Fruit fly (Drosophila melanogaster) whole organism, pupa: ENCODE data around the gene CG17549.

Experiments used
- CG10348 ChIP-seq: fragments of 200-800 bp; sonication (Bioruptor generic); IDR thresholded peaks from 2 replicates; pipeline ENCODE4 v1.3.6; 2022; ENCODE audit warnings: missing biosample characterization, missing genetic modification characterization
- CG12605 ChIP-seq: fragments of 200-800 bp; sonication (Bioruptor generic); IDR thresholded peaks from 2 replicates; pipeline ENCODE4 v1.3.6; 2022; ENCODE audit warnings: missing biosample characterization, missing genetic modification characterization
- CG13204 ChIP-seq: fragments of 200-800 bp; sonication (Bioruptor generic); optimal IDR thresholded peaks from 2 replicates; lab custom pipeline; 2018; ENCODE audit warnings: missing biosample characterization, mild to moderate bottlenecking, missing genetic modification characterization, moderate library complexity
- CG14655 ChIP-seq: fragments of 200-800 bp; sonication (Bioruptor generic); optimal IDR thresholded peaks from 3 replicates; lab custom pipeline; 2017; ENCODE audit warnings: mild to moderate bottlenecking, missing biosample characterization, missing genetic modification reagents, missing genetic modification characterization
- CG15710 ChIP-seq: fragments of 200-800 bp; sonication (Bioruptor generic); optimal IDR thresholded peaks from 2 replicates; lab custom pipeline; 2018; ENCODE audit warnings: missing biosample characterization, mild to moderate bottlenecking, missing genetic modification characterization, moderate library complexity
- CG17806 ChIP-seq: fragments of 200-800 bp; sonication (Bioruptor generic); optimal IDR thresholded peaks from 2 replicates; lab custom pipeline; 2018; ENCODE audit warnings: missing biosample characterization, mild to moderate bottlenecking, missing genetic modification characterization, moderate library complexity
- CG32121 ChIP-seq: fragments of 200-800 bp; sonication (Bioruptor generic); IDR thresholded peaks from 2 replicates; pipeline ENCODE4 v1.3.6; 2022; ENCODE audit warnings: missing biosample characterization, missing genetic modification characterization
- CG34367 ChIP-seq: fragments of 200-800 bp; sonication (Bioruptor generic); optimal IDR thresholded peaks from 2 replicates; lab custom pipeline; 2018; ENCODE audit warnings: missing biosample characterization, mild to moderate bottlenecking, missing genetic modification characterization
- CG4496 ChIP-seq: fragments of 200-800 bp; sonication (Bioruptor generic); IDR thresholded peaks from 3 replicates; pipeline ENCODE4 v1.3.6; 2022; ENCODE audit warnings: missing biosample characterization, missing genetic modification characterization
- CG8159 ChIP-seq: fragments of 200-800 bp; sonication (Bioruptor generic); optimal IDR thresholded peaks from 3 replicates; lab custom pipeline; 2018; ENCODE audit warnings: missing biosample characterization, mild to moderate bottlenecking, missing genetic modification characterization, moderate library complexity
- CG8301 ChIP-seq: fragments of 200-800 bp; sonication (Bioruptor generic); optimal IDR thresholded peaks from 2 replicates; lab custom pipeline; 2018; ENCODE audit warnings: missing biosample characterization, mild to moderate bottlenecking, missing genetic modification characterization
- CG9948 ChIP-seq: fragments of 200-800 bp; sonication (Bioruptor generic); optimal IDR thresholded peaks from 2 replicates; lab custom pipeline; 2018; ENCODE audit warnings: missing biosample characterization, mild to moderate bottlenecking, missing genetic modification characterization, moderate library complexity
- D1 ChIP-seq: fragments of 200-800 bp; sonication (Bioruptor generic); optimal IDR thresholded peaks from 2 replicates; lab custom pipeline; 2018; ENCODE audit warnings: missing biosample characterization, mild to moderate bottlenecking, missing genetic modification characterization, moderate library complexity
- EcR ChIP-seq: fragments of 200-800 bp; sonication (Bioruptor generic); optimal IDR thresholded peaks from 3 replicates; lab custom pipeline; 2019; ENCODE audit warnings: missing biosample characterization, missing genetic modification characterization, mild to moderate bottlenecking, moderate library complexity, missing genetic modification reagents
- Ets98B ChIP-seq: fragments of 200-800 bp; sonication (Bioruptor generic); IDR thresholded peaks from 2 replicates; pipeline ENCODE4 v1.3.6; 2022; ENCODE audit warnings: missing biosample characterization, missing genetic modification characterization
- Pif1A ChIP-seq: fragments of 200-800 bp; sonication (Bioruptor generic); optimal IDR thresholded peaks from 3 replicates; lab custom pipeline; 2016; ENCODE audit warnings: missing biosample characterization, missing genetic modification characterization
- Pif1B ChIP-seq: fragments of 200-800 bp; sonication (Bioruptor generic); optimal IDR thresholded peaks from 3 replicates; lab custom pipeline; 2016; ENCODE audit warnings: missing biosample characterization, missing genetic modification characterization
- Snoo ChIP-seq: fragments of 200-800 bp; sonication (Bioruptor generic); optimal IDR thresholded peaks from 3 replicates; lab custom pipeline; 2017; ENCODE audit warnings: missing biosample characterization, mild to moderate bottlenecking, missing genetic modification characterization, inconsistent platforms
- fd96Ca ChIP-seq: fragments of 200-800 bp; sonication (Bioruptor generic); IDR thresholded peaks from 3 replicates; pipeline ENCODE4 v1.3.6; 2022; ENCODE audit warnings: missing biosample characterization, missing genetic modification characterization
- gl ChIP-seq: fragments of 200-800 bp; sonication (Bioruptor generic); optimal IDR thresholded peaks from 2 replicates; lab custom pipeline; 2018; ENCODE audit warnings: missing biosample characterization, mild to moderate bottlenecking, missing genetic modification characterization
- rn ChIP-seq: fragments of 200-800 bp; sonication (Bioruptor generic); IDR thresholded peaks from 2 replicates; pipeline ENCODE4 v1.3.6; 2022; ENCODE audit warnings: missing biosample characterization, missing genetic modification characterization

Gene CG17549

dm6 chr2L:19389749-19390148, at the start of gene CG17549:
CG17549 (minus strand) TSS chr2L:19390075.
- TF ChIP-seq CG34367 (tag; lab: Kevin White, UChicago) (no peak), CG4496 (GFP tag; lab: Robert Waterston, UW) (0 out of 3 replicates have a peak, but pooled peaks have one; percentile 6), CG8159 (no peak)

dm6 chr2L:19438685-19439597, 49.1 kb upstream of the CG17549 start:
- peak; percentile 82 for TF ChIP-seq EcR (GFP tag; lab: Kevin White, UChicago)
- no peak for TF ChIP-seq D1 (tag; lab: Kevin White, UChicago)
- TF ChIP-seq CG4496 (GFP tag; lab: Robert Waterston, UW) = no peak; the same call in 2 of the 3 replicates
- TF ChIP-seq CG34367 (tag; lab: Kevin White, UChicago) = no peak
- no peak for TF ChIP-seq rn (GFP tag; lab: Robert Waterston, UW)
- TF ChIP-seq gl (tag; lab: Kevin White, UChicago) = no peak
- TF ChIP-seq Pif1B (GFP tag; lab: Kevin White, UChicago) = no peak
- TF ChIP-seq CG8301 (tag; lab: Kevin White, UChicago) = peak; percentile 33
- TF ChIP-seq CG15710 (tag; lab: Kevin White, UChicago) = peak; percentile 35
- TF ChIP-seq fd96Ca = peak; percentile 51; the same call in 1 of the 3 replicates
- TF ChIP-seq CG8159 = peak; percentile 40
- TF ChIP-seq Ets98B (GFP tag; lab: Robert Waterston, UW) = no peak
- no peak for TF ChIP-seq CG17806
- no peak for TF ChIP-seq CG10348
- TF ChIP-seq Snoo (tag; lab: Kevin White, UChicago) = peak; percentile 41
- TF ChIP-seq CG9948 (tag; lab: Kevin White, UChicago) = peak; percentile 22
- TF ChIP-seq CG12605 = no peak
- TF ChIP-seq CG32121 (GFP tag; lab: Robert Waterston, UW) = no peak
- no peak for TF ChIP-seq CG13204 (GFP tag; lab: Kevin White, UChicago)
- peak; percentile 17 for TF ChIP-seq CG14655 (GFP tag; lab: Kevin White, UChicago)
- peak; percentile 9 for TF ChIP-seq Pif1A

- TF ChIP-seq CG8159 (no peak), Snoo (tag; lab: Kevin White, UChicago) (no peak), CG8301 (tag; lab: Kevin White, UChicago) (no peak), CG34367 (tag; lab: Kevin White, UChicago) (no peak), Pif1B (GFP tag; lab: Kevin White, UChicago) (peak; percentile 14), CG12605 (no peak), CG4496 (GFP tag; lab: Robert Waterston, UW) (0 out of 3 replicates have a peak, but pooled peaks have one; percentile 16), CG17806 (no peak), fd96Ca (no peak)
These were observed 44.4 kb upstream of the CG17549 start for dm6 chr2L:19434260-19434659.

dm6 chr2L:19433292-19433691, 43.4 kb upstream of the CG17549 start:
- 0 out of 2 replicates have a peak, but pooled peaks have one; percentile 23 for TF ChIP-seq CG32121 (GFP tag; lab: Robert Waterston, UW)
- TF ChIP-seq CG9948 (tag; lab: Kevin White, UChicago) = no peak
- peak; percentile 20 for TF ChIP-seq CG8301 (tag; lab: Kevin White, UChicago)
- TF ChIP-seq Pif1A = peak; percentile 19

dm6 chr2L:19432424-19433015, 42.6 kb upstream of the CG17549 start, which contains the start of gene Rab9:
Rab9 (plus strand) TSS chr2L:19432574.
- TF ChIP-seq CG4496 (GFP tag; lab: Robert Waterston, UW) (peak; percentile 6; the same call in 1 of the 3 replicates), CG17806 (no peak)

dm6 chr2L:19430343-19430742, 40.5 kb upstream of the CG17549 start, which contains the start of gene RtcB:
RtcB (plus strand) TSS chr2L:19430643.
- no peak for TF ChIP-seq fd96Ca
- no peak for TF ChIP-seq CG15710 (tag; lab: Kevin White, UChicago)
- TF ChIP-seq Ets98B (GFP tag; lab: Robert Waterston, UW) = no peak
- TF ChIP-seq D1 (tag; lab: Kevin White, UChicago) = no peak
- no peak for TF ChIP-seq Snoo (tag; lab: Kevin White, UChicago)
- no peak for TF ChIP-seq CG9948 (tag; lab: Kevin White, UChicago)
- no peak for TF ChIP-seq CG17806
- no peak for TF ChIP-seq CG10348

dm6 chr2L:19429731-19430130, 39.9 kb upstream of the CG17549 start:
- TF ChIP-seq EcR (GFP tag; lab: Kevin White, UChicago) = peak; percentile 81
- TF ChIP-seq CG4496 (GFP tag; lab: Robert Waterston, UW) = no peak
- TF ChIP-seq fd96Ca = peak; percentile 6; the same call in 1 of the 3 replicates
